Worm (Caenorhabditis elegans): Measurements from ENCODE around the gene ins-9.

Gene ins-9

ce11 chrX:8859538-8859937 is 6.9 kb downstream of the ins-9 start:
- no peak for TF ChIP-seq mxl-1 (tag; optimal IDR thresholded peaks at IDR 0.05)
- TF ChIP-seq tbx-9 (tag; optimal IDR thresholded peaks at IDR 0.05; ENCODE audit: borderline replicate concordance): no peak
- TF ChIP-seq egl-44 (GFP tag; IDR thresholded peaks at IDR 0.05): no peak
- no peak for TF ChIP-seq ZK185.1 (tag; optimal IDR thresholded peaks at IDR 0.05; ENCODE audit: poor library complexity, severe bottlenecking)

ce11 chrX:8857904-8858612 is 8.4 kb downstream of the ins-9 start, which contains the start of gene C06E2.5:
C06E2.5 (minus strand) TSS chrX:8857954.
- TF ChIP-seq ekl-4 (GFP tag; IDR thresholded peaks at IDR 0.05) (no peak), repo-1 (tag; optimal IDR thresholded peaks at IDR 0.05) (no peak), ceh-58 (GFP tag; IDR thresholded peaks at IDR 0.05) (no peak)

- TF ChIP-seq F37B4.10 (GFP tag; IDR thresholded peaks at IDR 0.05): no peak
- TF ChIP-seq rec-8 (tag; optimal IDR thresholded peaks at IDR 0.05): no peak
- no peak for TF ChIP-seq mes-4 (tag; optimal IDR thresholded peaks at IDR 0.05)
- TF ChIP-seq sptf-2 (GFP tag; optimal IDR thresholded peaks at IDR 0.05): no peak
- TF ChIP-seq ztf-25 (GFP tag; IDR thresholded peaks at IDR 0.05): no peak
- no peak for TF ChIP-seq snpc-1.3 (tag; optimal IDR thresholded peaks at IDR 0.05; ENCODE audit: insufficient read depth)
- no peak for TF ChIP-seq B0035.1 (tag; optimal IDR thresholded peaks at IDR 0.05)
- no peak for TF ChIP-seq akir-1 (GFP tag; optimal IDR thresholded peaks at IDR 0.05)
- no peak for TF ChIP-seq Y95B8A.8 (GFP tag; IDR thresholded peaks at IDR 0.05)
- TF ChIP-seq ceh-100 (GFP tag; IDR thresholded peaks at IDR 0.05): no peak
- no peak for TF ChIP-seq ztf-26 (tag; optimal IDR thresholded peaks at IDR 0.05)
- no peak for TF ChIP-seq lin-35 (GFP tag; optimal IDR thresholded peaks at IDR 0.05)
- TF ChIP-seq ceh-27 (GFP tag; optimal IDR thresholded peaks at IDR 0.05): no peak
- TF ChIP-seq snpc-4 (GFP tag; optimal IDR thresholded peaks at IDR 0.05): no peak
- no peak for TF ChIP-seq snpc-4 (tag; optimal IDR thresholded peaks at IDR 0.05)
- TF ChIP-seq madf-10 (tag; optimal IDR thresholded peaks at IDR 0.05): no peak
- no peak for TF ChIP-seq hrde-1 (tag; optimal IDR thresholded peaks at IDR 0.05; ENCODE audit: borderline replicate concordance)
Observed at ce11 chrX:8854409-8854808, 12.1 kb downstream of the ins-9 start.

DNA sequence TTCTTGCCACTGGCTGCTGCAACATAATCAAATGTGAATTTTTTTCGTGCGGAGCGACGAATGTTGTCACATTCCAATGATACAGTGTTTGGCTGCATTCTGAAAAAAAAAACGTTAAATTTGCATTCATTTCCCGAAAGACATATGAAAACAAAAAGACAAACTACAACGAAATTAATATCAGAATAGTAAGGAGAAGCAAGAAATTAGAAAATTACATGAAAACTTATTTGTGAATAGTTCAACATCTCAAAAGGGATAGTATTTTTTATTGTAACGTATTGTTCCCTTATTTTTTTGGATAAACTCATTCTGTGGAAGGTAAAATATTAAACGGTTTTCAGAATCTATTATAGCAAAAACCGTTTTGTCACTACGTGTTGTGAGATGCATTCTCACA is 12.9 kb downstream of the ins-9 start, which contains the start of gene sprp-4:
TSS of gene sprp-4 (minus strand) at position 101 of the 400 bp plus-strand sequence.
- TF ChIP-seq ztf-6 (GFP tag; IDR thresholded peaks at IDR 0.05) (no peak), ceh-91 (GFP tag; IDR thresholded peaks at IDR 0.05) (no peak), mxl-1 (tag; optimal IDR thresholded peaks at IDR 0.05) (no peak), tbx-9 (tag; optimal IDR thresholded peaks at IDR 0.05; ENCODE audit: borderline replicate concordance) (no peak), hlh-12 (tag; optimal IDR thresholded peaks at IDR 0.05) (no peak), dpl-1 (GFP tag; optimal IDR thresholded peaks at IDR 0.05) (no peak), cebp-2 (GFP tag; IDR thresholded peaks at IDR 0.05) (no peak), ama-1 (optimal IDR thresholded peaks at IDR 0.05) (no peak), ama-1 (GFP tag; optimal IDR thresholded peaks at IDR 0.05) (no peak), ztf-3 (GFP tag; optimal IDR thresholded peaks at IDR 0.05) (no peak), D2030.7 (GFP tag; IDR thresholded peaks at IDR 0.05) (no peak), ztf-25 (GFP tag; IDR thresholded peaks at IDR 0.05) (no peak), akir-1 (GFP tag; optimal IDR thresholded peaks at IDR 0.05) (no peak)
